Fruit fly (Drosophila melanogaster) whole organism, embryonic: ENCODE measurements around the gene CG17650.

ENCODE experiments used
- Asciz ChIP-seq: fragments of 200-800 bp; sonication (Bioruptor generic); optimal IDR thresholded peaks from 2 replicates; lab custom pipeline; 2017; ENCODE audit warnings: missing biosample characterization, mild to moderate bottlenecking, missing genetic modification characterization, missing genetic modification reagents
- Bgb ChIP-seq: fragments of 200-800 bp; sonication (Bioruptor generic); IDR thresholded peaks from 2 replicates; pipeline ENCODE4 v1.3.6; 2022; ENCODE audit warnings: missing biosample characterization, missing genetic modification characterization; ENCODE audit not compliant: partially characterized antibody
- CG10321 ChIP-seq: fragments of 200-800 bp; sonication (Bioruptor generic); IDR thresholded peaks from 2 replicates; pipeline ENCODE4 v1.3.6; 2022; ENCODE audit warnings: missing biosample characterization, missing genetic modification characterization
- CG11247 ChIP-seq: fragments of 200-800 bp; sonication (Bioruptor generic); IDR thresholded peaks from 2 replicates; pipeline ENCODE4 v1.3.6; 2022; ENCODE audit warnings: missing biosample characterization, missing genetic modification characterization
- CG17186 ChIP-seq: fragments of 200-800 bp; sonication (Bioruptor generic); optimal IDR thresholded peaks from 3 replicates; lab custom pipeline; 2017; ENCODE audit warnings: missing biosample characterization, missing genetic modification reagents, missing genetic modification characterization
- CG17568 ChIP-seq: fragments of 200-800 bp; sonication (Bioruptor generic); optimal IDR thresholded peaks from 2 replicates; lab custom pipeline; 2018; ENCODE audit warnings: missing biosample characterization, mild to moderate bottlenecking, missing genetic modification characterization, moderate library complexity
- CG34376 ChIP-seq: fragments of 200-800 bp; sonication (Bioruptor generic); optimal IDR thresholded peaks from 2 replicates; lab custom pipeline; 2018; ENCODE audit warnings: missing biosample characterization, mild to moderate bottlenecking, missing genetic modification characterization
- CG3726 ChIP-seq: fragments of 200-800 bp; sonication (Bioruptor generic); IDR thresholded peaks from 3 replicates; pipeline ENCODE4, ENCODE4 v1.3.6; 2022; ENCODE audit warnings: missing biosample characterization, missing genetic modification characterization
- CG42726 ChIP-seq: fragments of 200-800 bp; sonication (Bioruptor generic); IDR thresholded peaks from 2 replicates; pipeline ENCODE4 v1.3.6; 2022; ENCODE audit warnings: missing biosample characterization, missing genetic modification characterization; ENCODE audit not compliant: partially characterized antibody
- CG6175 ChIP-seq: fragments of 200-800 bp; sonication (Bioruptor generic); IDR thresholded peaks from 3 replicates; pipeline ENCODE4 v1.3.6; 2022; ENCODE audit warnings: missing biosample characterization, missing genetic modification characterization
- CG7745 ChIP-seq: fragments of 200-800 bp; sonication (Bioruptor generic); optimal IDR thresholded peaks from 2 replicates; lab custom pipeline; 2018; ENCODE audit warnings: missing biosample characterization, mild to moderate bottlenecking, missing genetic modification characterization, moderate library complexity
- CG8281 ChIP-seq: fragments of 200-800 bp; sonication (Bioruptor generic); optimal IDR thresholded peaks from 2 replicates; lab custom pipeline; 2018; ENCODE audit warnings: missing biosample characterization, mild to moderate bottlenecking, missing genetic modification characterization, moderate library complexity
- CG8478 ChIP-seq: fragments of >200 bp; optimal IDR thresholded peaks from 2 replicates; lab custom pipeline; 2018
- CG8924 ChIP-seq: fragments of 200-800 bp; optimal IDR thresholded peaks from 3 replicates; lab custom pipeline; 2019; ENCODE audit warnings: missing biosample characterization, mild to moderate bottlenecking, missing genetic modification characterization, moderate library complexity
- CG9727 ChIP-seq: fragments of 200-800 bp; sonication (Bioruptor generic); optimal IDR thresholded peaks from 3 replicates; lab custom pipeline; 2017; ENCODE audit warnings: missing biosample characterization, mild to moderate bottlenecking, missing genetic modification characterization
- CG9817 ChIP-seq: fragments of 200-800 bp; sonication (Bioruptor generic); optimal IDR thresholded peaks from 2 replicates; lab custom pipeline; 2018; ENCODE audit warnings: missing biosample characterization, mild to moderate bottlenecking, missing genetic modification characterization, moderate library complexity
- CkIIα-i1 ChIP-seq: fragments of 200-800 bp; sonication (Bioruptor generic); IDR thresholded peaks from 2 replicates; pipeline ENCODE4 v1.3.6; 2022; ENCODE audit warnings: missing biosample characterization, missing genetic modification characterization
- Deaf1 ChIP-seq: fragments of 200-800 bp; optimal IDR thresholded peaks from 3 replicates; lab custom pipeline; 2019; ENCODE audit warnings: missing biosample characterization, mild to moderate bottlenecking, missing genetic modification characterization, moderate library complexity
- Dek ChIP-seq: fragments of 200-800 bp; sonication (Bioruptor generic); optimal IDR thresholded peaks from 3 replicates; lab custom pipeline; 2019; ENCODE audit warnings: missing biosample characterization, mild to moderate bottlenecking, missing genetic modification characterization, moderate library complexity
- E2f1 ChIP-seq: fragments of 200-800 bp; sonication (Bioruptor generic); IDR thresholded peaks from 2 replicates; pipeline ENCODE4 v1.3.6; 2022; ENCODE audit warnings: missing biosample characterization, missing genetic modification characterization
- E2f2 ChIP-seq: fragments of 200-800 bp; sonication (Bioruptor generic); IDR thresholded peaks from 2 replicates; pipeline ENCODE4 v1.3.6; 2022; ENCODE audit warnings: missing biosample characterization, missing genetic modification characterization
- Ets65A ChIP-seq: fragments of 200-800 bp; sonication (Bioruptor generic); peaks from one replicate; lab custom pipeline; 2016; ENCODE audit warnings: missing biosample characterization, missing genetic modification characterization
- Hand ChIP-seq: fragments of 200-800 bp; sonication (Bioruptor generic); optimal IDR thresholded peaks from 2 replicates; lab custom pipeline; 2017; ENCODE audit warnings: mild to moderate bottlenecking, missing biosample characterization, missing genetic modification reagents, missing genetic modification characterization
- Lpt ChIP-seq: fragments of >200 bp; optimal IDR thresholded peaks from 2 replicates; lab custom pipeline; 2018; ENCODE audit warnings: missing biosample characterization, missing genetic modification characterization
- PHDP ChIP-seq: fragments of 200-800 bp; sonication (Bioruptor generic); optimal IDR thresholded peaks from 3 replicates; lab custom pipeline; 2018; ENCODE audit warnings: missing biosample characterization, mild to moderate bottlenecking, missing genetic modification characterization, moderate library complexity
- Six4 ChIP-seq: fragments of 200-800 bp; sonication (Bioruptor generic); optimal IDR thresholded peaks from 2 replicates; lab custom pipeline; 2016; ENCODE audit warnings: missing biosample characterization, missing genetic modification characterization
- Spps ChIP-seq: fragments of 200-800 bp; sonication (Bioruptor generic); optimal IDR thresholded peaks from 2 replicates; lab custom pipeline; 2018; ENCODE audit warnings: missing biosample characterization, mild to moderate bottlenecking, missing genetic modification characterization
- Stat92E ChIP-seq, 3 experiments: fragments of >200 bp in 2 of 3; fragments of 200-800 bp in 1 of 3; sonication (Bioruptor generic) in 1 of 3; optimal IDR thresholded peaks; 2 replicates each; lab custom pipeline; 2017 to 2019; ENCODE audit warnings: missing biosample characterization in 3 of 3, missing genetic modification characterization in 3 of 3, mild to moderate bottlenecking in 1 of 3, moderate library complexity in 1 of 3
- Tbp ChIP-seq: fragments of >200 bp; optimal IDR thresholded peaks from 2 replicates; lab custom pipeline; 2018; ENCODE audit warnings: missing biosample characterization, missing genetic modification characterization
- al ChIP-seq: fragments of 200-800 bp; sonication (Bioruptor generic); IDR thresholded peaks from 2 replicates; pipeline ENCODE4 v1.3.6; 2022; ENCODE audit warnings: missing biosample characterization, missing genetic modification characterization
- bsh ChIP-seq, 2 experiments: fragments of 200-800 bp; sonication (Bioruptor generic); optimal IDR thresholded peaks; 2 replicates each; lab custom pipeline; 2017 to 2018; ENCODE audit warnings: mild to moderate bottlenecking in 2 of 2, missing biosample characterization in 2 of 2, missing genetic modification characterization in 2 of 2, moderate library complexity in 1 of 2
- cg ChIP-seq: fragments of 200-800 bp; sonication (Bioruptor generic); optimal IDR thresholded peaks from 3 replicates; lab custom pipeline; 2019; ENCODE audit warnings: missing biosample characterization, mild to moderate bottlenecking, missing genetic modification characterization, moderate library complexity
- cwo ChIP-seq: fragments of 200-800 bp; sonication (Bioruptor generic); optimal IDR thresholded peaks from 3 replicates; lab custom pipeline; 2017; ENCODE audit warnings: missing biosample characterization, missing genetic modification characterization, mild to moderate bottlenecking, moderate library complexity, missing genetic modification reagents
- dimm ChIP-seq: fragments of 200-800 bp; sonication (Bioruptor generic); IDR thresholded peaks from 2 replicates; pipeline ENCODE4 v1.3.6; 2022; ENCODE audit warnings: missing biosample characterization, missing genetic modification characterization
- fd64A ChIP-seq: fragments of 200-800 bp; sonication (Bioruptor generic); optimal IDR thresholded peaks from 3 replicates; lab custom pipeline; 2018; ENCODE audit warnings: missing biosample characterization, mild to moderate bottlenecking, missing genetic modification characterization
- fu2 ChIP-seq: fragments of 200-800 bp; sonication (Bioruptor generic); optimal IDR thresholded peaks from 2 replicates; lab custom pipeline; 2016; ENCODE audit warnings: missing biosample characterization, missing genetic modification characterization
- gcm ChIP-seq: fragments of 200-800 bp; sonication (Bioruptor generic); optimal IDR thresholded peaks from 2 replicates; lab custom pipeline; 2019; ENCODE audit warnings: missing biosample characterization, mild to moderate bottlenecking, missing genetic modification characterization, moderate library complexity
- gro ChIP-seq: fragments of 200-800 bp; sonication (Bioruptor generic); optimal IDR thresholded peaks from 2 replicates; lab custom pipeline; 2016; ENCODE audit warnings: missing biosample characterization, missing genetic modification characterization
- her ChIP-seq: fragments of 200-800 bp; sonication (Bioruptor generic); optimal IDR thresholded peaks from 2 replicates; lab custom pipeline; 2016; ENCODE audit warnings: missing biosample characterization, missing genetic modification characterization
- lbe ChIP-seq: fragments of 200-800 bp; sonication (Bioruptor generic); optimal IDR thresholded peaks from 2 replicates; lab custom pipeline; 2016; ENCODE audit warnings: missing biosample characterization, mild to moderate bottlenecking, missing genetic modification characterization
- luna ChIP-seq: fragments of 200-800 bp; sonication (Bioruptor generic); optimal IDR thresholded peaks from 2 replicates; lab custom pipeline; 2016; ENCODE audit warnings: missing biosample characterization, missing genetic modification characterization
- nerfin-2 ChIP-seq: fragments of 200-800 bp; sonication (Bioruptor generic); IDR thresholded peaks from 2 replicates; pipeline ENCODE4 v1.3.6; 2022; ENCODE audit warnings: missing biosample characterization, missing genetic modification characterization; ENCODE audit not compliant: partially characterized antibody
- org-1 ChIP-seq: fragments of 200-800 bp; sonication (Bioruptor generic); optimal IDR thresholded peaks from 2 replicates; lab custom pipeline; 2017; ENCODE audit warnings: missing biosample characterization, missing genetic modification characterization
- peb ChIP-seq: fragments of 200-800 bp; sonication (Bioruptor generic); IDR thresholded peaks from 2 replicates; pipeline ENCODE4 v1.3.6; 2022; ENCODE audit warnings: missing biosample characterization, missing genetic modification characterization
- pita ChIP-seq: fragments of 200-800 bp; sonication (Bioruptor generic); optimal IDR thresholded peaks from 2 replicates; lab custom pipeline; 2017; ENCODE audit warnings: missing biosample characterization, mild to moderate bottlenecking, missing genetic modification characterization
- tgo ChIP-seq: fragments of 200-800 bp; sonication (Bioruptor generic); IDR thresholded peaks from 3 replicates; pipeline ENCODE4 v1.3.6; 2022; ENCODE audit warnings: missing biosample characterization, missing genetic modification characterization
- tin ChIP-seq: fragments of 200-800 bp; sonication (Bioruptor generic); optimal IDR thresholded peaks from 3 replicates; lab custom pipeline; 2016; ENCODE audit warnings: missing biosample characterization, missing genetic modification characterization
- tup ChIP-seq: fragments of 200-800 bp; sonication (Bioruptor generic); optimal IDR thresholded peaks from 2 replicates; lab custom pipeline; 2016; ENCODE audit warnings: missing biosample characterization, mild to moderate bottlenecking, missing genetic modification characterization, moderate library complexity
- unc-4 ChIP-seq: fragments of 200-800 bp; sonication (Bioruptor generic); IDR thresholded peaks from 2 replicates; pipeline ENCODE4 v1.3.6; 2022; ENCODE audit warnings: missing biosample characterization, missing genetic modification characterization; ENCODE audit not compliant: partially characterized antibody

The CG17650 gene

DNA sequence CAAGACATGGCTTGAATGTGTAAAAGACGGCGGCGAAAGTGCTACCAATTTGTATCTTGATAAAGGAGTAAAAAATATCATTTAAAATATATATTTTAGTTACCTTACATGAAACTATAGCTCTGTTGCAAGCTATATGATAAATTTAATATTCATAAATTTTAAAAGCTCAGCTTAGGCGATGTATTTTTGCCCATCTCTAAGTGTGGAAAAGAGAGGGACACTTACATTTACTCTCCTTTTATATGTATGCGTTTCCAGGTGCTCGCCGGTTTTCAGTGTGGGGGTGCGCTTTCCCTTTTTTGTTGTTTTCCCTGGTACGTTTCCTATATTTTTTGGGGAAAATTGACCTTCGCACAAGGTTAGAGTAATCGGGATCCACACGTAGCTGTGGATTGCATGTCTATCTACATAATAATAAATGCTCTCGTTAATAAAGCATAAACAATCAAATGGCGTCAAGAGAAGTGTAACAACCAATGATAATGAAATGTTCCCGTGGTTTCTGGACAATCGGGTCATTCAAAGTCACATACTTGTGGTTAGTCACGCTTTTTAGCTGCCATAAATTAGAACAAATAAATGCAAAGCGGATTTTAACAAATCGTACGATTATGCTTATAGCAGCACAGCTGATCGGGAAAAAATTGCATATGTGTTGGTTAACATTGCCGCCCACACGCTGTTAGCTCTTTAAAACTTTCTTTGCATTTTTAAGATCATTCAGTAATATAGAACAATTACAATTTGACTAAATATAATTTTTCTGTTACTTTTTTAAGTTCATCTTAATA, 30.9 kb downstream of the CG17650 start (continued):
- peak; percentile 95 for TF ChIP-seq cwo
- peak; percentile 97 for TF ChIP-seq org-1
- TF ChIP-seq E2f2 (GFP tag; lab: Robert Waterston, UW): peak; percentile 83
- TF ChIP-seq Spps (tag; lab: Kevin White, UChicago): peak; percentile 84
- TF ChIP-seq CG6175 (GFP tag; lab: Robert Waterston, UW): peak; percentile 91
- TF ChIP-seq her (GFP tag; lab: Kevin White, UChicago): peak; percentile 46
- TF ChIP-seq Hand (GFP tag; lab: Kevin White, UChicago): peak; percentile 99
- TF ChIP-seq unc-4: peak; percentile 98
- peak; percentile 78 for TF ChIP-seq nerfin-2 (GFP tag; lab: Robert Waterston, UW)
- peak; percentile 98 for TF ChIP-seq gcm (GFP tag; lab: Kevin White, UChicago)
- peak; percentile 91 for TF ChIP-seq peb (GFP tag; lab: Robert Waterston, UW)
- TF ChIP-seq al (GFP tag; lab: Robert Waterston, UW): peak; percentile 96
- TF ChIP-seq bsh (GFP tag; optimal IDR thresholded peaks at IDR 0.05; lab: Kevin White, UChicago): peak; percentile 98
- peak; percentile 98 for TF ChIP-seq Ets65A
- peak; percentile 98 for TF ChIP-seq Dek (tag; lab: Kevin White, UChicago)
- TF ChIP-seq lbe (GFP tag; lab: Kevin White, UChicago): peak; percentile 96
- TF ChIP-seq Asciz: peak; percentile 90
- TF ChIP-seq Stat92E (GFP tag; optimal IDR thresholded peaks at IDR 0.05; lab: Kevin White, UChicago): peak in 1 of 3 experiments; percentile 97
- no peak for TF ChIP-seq Lpt (GFP tag; lab: Kevin White, UChicago)
- peak; percentile 98 for TF ChIP-seq CG9727 (GFP tag; lab: Kevin White, UChicago)
- TF ChIP-seq E2f1 (GFP tag; lab: Robert Waterston, UW): peak; percentile 95
- peak; percentile 97 for TF ChIP-seq CG17568 (GFP tag; lab: Kevin White, UChicago)
- peak; percentile 95 for TF ChIP-seq Six4 (GFP tag; lab: Kevin White, UChicago)
- peak; percentile 97 for TF ChIP-seq tgo (GFP tag; lab: Robert Waterston, UW)
- peak; percentile 99 for TF ChIP-seq CG8924
- TF ChIP-seq CG34376 (GFP tag; lab: Kevin White, UChicago): peak; percentile 100
- TF ChIP-seq luna (GFP tag; lab: Kevin White, UChicago): peak; percentile 38
- TF ChIP-seq CG9817 (tag; lab: Kevin White, UChicago): peak; percentile 99
- TF ChIP-seq CG11247 (GFP tag; lab: Robert Waterston, UW): peak; percentile 97
- no peak for TF ChIP-seq CkIIα-i1 (GFP tag; lab: Robert Waterston, UW)
- TF ChIP-seq Bgb (GFP tag; lab: Robert Waterston, UW): peak; percentile 79
- TF ChIP-seq cg (GFP tag; lab: Kevin White, UChicago): peak; percentile 78
- no peak; the same call in 1 of the 2 replicates for TF ChIP-seq CG42726 (GFP tag; lab: Robert Waterston, UW)
- peak; percentile 78; the same call in 1 of the 2 replicates for TF ChIP-seq CG10321 (GFP tag; lab: Robert Waterston, UW)
- peak; percentile 88; the same call in 2 of the 3 replicates for TF ChIP-seq CG3726 (GFP tag; lab: Robert Waterston, UW)
- TF ChIP-seq fu2 (GFP tag; lab: Kevin White, UChicago): peak; percentile 76
- peak; percentile 78 for TF ChIP-seq dimm (GFP tag; lab: Robert Waterston, UW)
- TF ChIP-seq Deaf1 (tag; lab: Kevin White, UChicago): peak; percentile 88
- TF ChIP-seq fd64A: peak; percentile 75
- TF ChIP-seq PHDP (tag; lab: Kevin White, UChicago): peak; percentile 99
- peak; percentile 67 for TF ChIP-seq CG7745 (tag; lab: Kevin White, UChicago)
- TF ChIP-seq tup: peak; percentile 90
- no peak for TF ChIP-seq pita (GFP tag; lab: Kevin White, UChicago)
- TF ChIP-seq CG8478: no peak
- peak; percentile 83 for TF ChIP-seq CG8281
- peak; percentile 97 for TF ChIP-seq tin (GFP tag; lab: Kevin White, UChicago)
- peak; percentile 66 for TF ChIP-seq gro
- TF ChIP-seq CG17186: peak; percentile 71
- TF ChIP-seq Tbp (GFP tag; lab: Kevin White, UChicago): no peak
